5 worm cellular contexts compared by ENCODE assay signal in genomic region chrV:13003378-13003777, ce11.
TF ChIP-seq lines count a peak whose summit lies in the region.

No protein-coding gene starts in this region.

TF ChIP-seq in whole organism, L1 larva, 84 proteins besides CTCF, POLR2A, EP300 and RAD21 (continues in another document):
- TF ChIP-seq hlh-4 (tag; optimal IDR thresholded peaks at IDR 0.05; lab: Kevin White, UChicago) (no peak), nhr-237 (tag; optimal IDR thresholded peaks at IDR 0.05; lab: Kevin White, UChicago) (no peak), nhr-20 (tag; optimal IDR thresholded peaks at IDR 0.05; lab: Kevin White, UChicago) (peak; percentile 74), ztf-4 (tag; optimal IDR thresholded peaks at IDR 0.05; lab: Kevin White, UChicago) (no peak), nhr-90 (tag; optimal IDR thresholded peaks at IDR 0.05; lab: Kevin White, UChicago; ENCODE audit: poor library complexity) (peak; percentile 55), swsn-7 (tag; optimal IDR thresholded peaks at IDR 0.05; lab: Kevin White, UChicago) (peak; percentile 58), ama-1 (optimal IDR thresholded peaks at IDR 0.05; lab: Kevin White, UChicago) (no peak), lin-35 (GFP tag; optimal IDR thresholded peaks at IDR 0.05; lab: Kevin White, UChicago) (peak; percentile 52 to 82), tbx-2 (tag; optimal IDR thresholded peaks at IDR 0.05; lab: Kevin White, UChicago) (peak; percentile 32), lin-13 (GFP tag; optimal IDR thresholded peaks at IDR 0.05; lab: Kevin White, UChicago) (peak; percentile 43), unc-130 (tag; optimal IDR thresholded peaks at IDR 0.05; lab: Kevin White, UChicago) (peak; percentile 59), aly-2 (tag; optimal IDR thresholded peaks at IDR 0.05; lab: Kevin White, UChicago) (peak; percentile 79), efl-3 (GFP tag; optimal IDR thresholded peaks at IDR 0.05; lab: Kevin White, UChicago) (no peak), lin-14 (GFP tag; optimal IDR thresholded peaks at IDR 0.05; lab: Kevin White, UChicago) (peak; percentile 69), grh-1 (GFP tag; IDR thresholded peaks at IDR 0.05; lab: Robert Waterston, UW) (no peak), nhr-12 (tag; optimal IDR thresholded peaks at IDR 0.05; lab: Kevin White, UChicago) (no peak), snu-23 (GFP tag; optimal IDR thresholded peaks at IDR 0.05; lab: Kevin White, UChicago) (peak; percentile 85), nhr-19 (GFP tag; conservative IDR thresholded peaks at IDR 0.05; lab: Robert Waterston, UW) (peak; percentile 76), pqm-1 (tag; optimal IDR thresholded peaks at IDR 0.05; lab: Kevin White, UChicago) (no peak)

TF ChIP-seq in whole organism, L3 larva, 47 proteins besides CTCF, POLR2A, EP300 and RAD21 (continues in another document):
- TF ChIP-seq lin-15B (tag; optimal IDR thresholded peaks at IDR 0.05; lab: Kevin White, UChicago) (peak; percentile 26), fkh-2 (tag; optimal IDR thresholded peaks at IDR 0.05; lab: Kevin White, UChicago) (no peak), mml-1 (tag; optimal IDR thresholded peaks at IDR 0.05; lab: Kevin White, UChicago) (no peak), ZK546.5 (tag; optimal IDR thresholded peaks at IDR 0.05; lab: Kevin White, UChicago) (no peak), ceh-16 (tag; optimal IDR thresholded peaks at IDR 0.05; lab: Kevin White, UChicago) (no peak), elt-3 (tag; optimal IDR thresholded peaks at IDR 0.05; lab: Kevin White, UChicago) (no peak), ceh-9 (tag; optimal IDR thresholded peaks at IDR 0.05; lab: Kevin White, UChicago) (no peak), fos-1 (tag; optimal IDR thresholded peaks at IDR 0.05; lab: Kevin White, UChicago) (no peak), egl-27 (tag; optimal IDR thresholded peaks at IDR 0.05; lab: Kevin White, UChicago) (no peak), unc-39 (tag; optimal IDR thresholded peaks at IDR 0.05; lab: Kevin White, UChicago) (no peak), jun-1 (tag; optimal IDR thresholded peaks at IDR 0.05; lab: Kevin White, UChicago) (peak; percentile 34), aly-2 (tag; optimal IDR thresholded peaks at IDR 0.05; lab: Kevin White, UChicago) (no peak), nhr-67 (tag; optimal IDR thresholded peaks at IDR 0.05; lab: Kevin White, UChicago) (no peak), elt-2 (tag; optimal IDR thresholded peaks at IDR 0.05; lab: Kevin White, UChicago) (peak; percentile 61), nhr-11 (tag; optimal IDR thresholded peaks at IDR 0.05; lab: Kevin White, UChicago) (no peak), tbx-2 (tag; optimal IDR thresholded peaks at IDR 0.05; lab: Kevin White, UChicago) (peak; percentile 43), skn-1 (tag; optimal IDR thresholded peaks at IDR 0.05; lab: Kevin White, UChicago) (peak; percentile 11), nfya-1 (tag; optimal IDR thresholded peaks at IDR 0.05; lab: Kevin White, UChicago; ENCODE audit: insufficient read depth) (no peak), R02D3.7 (tag; optimal IDR thresholded peaks at IDR 0.05; lab: Kevin White, UChicago) (no peak), hmg-11 (tag; optimal IDR thresholded peaks at IDR 0.05; lab: Kevin White, UChicago) (peak; percentile 88)

TF ChIP-seq in whole organism, early embryonic, 17 proteins besides CTCF, POLR2A, EP300 and RAD21:
- TF ChIP-seq pes-1 (GFP tag; IDR thresholded peaks at IDR 0.05; lab: Robert Waterston, UW), result peak; percentile 92
- TF ChIP-seq hmg-4 (GFP tag; optimal IDR thresholded peaks at IDR 0.05; lab: Kevin White, UChicago), result peak; percentile 88
- TF ChIP-seq F13C5.2 (tag; optimal IDR thresholded peaks at IDR 0.05; lab: Kevin White, UChicago), result peak; percentile 70
- peak; percentile 86 for TF ChIP-seq B0310.2 (tag; optimal IDR thresholded peaks at IDR 0.05; lab: Kevin White, UChicago)
- TF ChIP-seq ama-1 (optimal IDR thresholded peaks at IDR 0.05; lab: Kevin White, UChicago), result no peak
- TF ChIP-seq hnd-1 (tag; optimal IDR thresholded peaks at IDR 0.05; lab: Kevin White, UChicago), result peak; percentile 82
- peak; percentile 83 for TF ChIP-seq tbx-37 (GFP tag; conservative IDR thresholded peaks at IDR 0.05; lab: Robert Waterston, UW)
- TF ChIP-seq flt-1 (GFP tag; IDR thresholded peaks at IDR 0.05; lab: Robert Waterston, UW), result peak; percentile 89
- TF ChIP-seq sea-1 (GFP tag; conservative IDR thresholded peaks at IDR 0.05; lab: Robert Waterston, UW), result peak; percentile 89
- TF ChIP-seq aly-1 (tag; optimal IDR thresholded peaks at IDR 0.05; lab: Kevin White, UChicago), result peak; percentile 88
- peak; percentile 88 for TF ChIP-seq tbx-11 (GFP tag; IDR thresholded peaks at IDR 0.05; lab: Robert Waterston, UW)
- TF ChIP-seq ets-7 (tag; optimal IDR thresholded peaks at IDR 0.05; lab: Kevin White, UChicago), result peak; percentile 86
- peak; percentile 91 for TF ChIP-seq scrt-1 (GFP tag; IDR thresholded peaks at IDR 0.05; lab: Robert Waterston, UW)
- peak; percentile 8 for TF ChIP-seq tra-4 (tag; optimal IDR thresholded peaks at IDR 0.05; lab: Kevin White, UChicago)
- peak; percentile 76 for TF ChIP-seq ceh-13 (GFP tag; optimal IDR thresholded peaks at IDR 0.05; lab: Kevin White, UChicago)
- peak; percentile 84 for TF ChIP-seq ceh-36 (tag; optimal IDR thresholded peaks at IDR 0.05; lab: Kevin White, UChicago)
- peak; percentile 68 for TF ChIP-seq hmbx-1 (tag; optimal IDR thresholded peaks at IDR 0.05; lab: Kevin White, UChicago)

TF ChIP-seq in whole organism, midembryonic, 9 proteins besides CTCF, POLR2A, EP300 and RAD21:
- TF ChIP-seq ztf-23 (GFP tag; IDR thresholded peaks at IDR 0.05; lab: Robert Waterston, UW) (peak; percentile 94), cog-1 (tag; optimal IDR thresholded peaks at IDR 0.05; lab: Kevin White, UChicago) (peak; percentile 52), ztf-29 (GFP tag; IDR thresholded peaks at IDR 0.05; lab: Robert Waterston, UW) (peak; percentile 79), T22C8.4 (GFP tag; IDR thresholded peaks at IDR 0.05; lab: Robert Waterston, UW) (peak; percentile 80), tab-1 (GFP tag; IDR thresholded peaks at IDR 0.05; lab: Robert Waterston, UW) (peak; percentile 93), klf-2 (GFP tag; conservative IDR thresholded peaks at IDR 0.05; lab: Robert Waterston, UW) (peak; percentile 87), ref-1 (GFP tag; conservative IDR thresholded peaks at IDR 0.05; lab: Robert Waterston, UW) (peak; percentile 79; the same call in 1 of the 2 replicates), flt-1 (GFP tag; IDR thresholded peaks at IDR 0.05; lab: Robert Waterston, UW) (peak; percentile 94), med-1 (GFP tag; optimal IDR thresholded peaks at IDR 0.05; lab: Kevin White, UChicago; ENCODE audit: insufficient read depth) (peak; percentile 30)

TF ChIP-seq in whole organism, young adult, 124 proteins besides CTCF, POLR2A, EP300 and RAD21 (continues in another document):
- peak; percentile 59 for TF ChIP-seq mcd-1 (GFP tag; IDR thresholded peaks at IDR 0.05; lab: Robert Waterston, UW)
- peak; percentile 76 for TF ChIP-seq F23B12.7 (tag; optimal IDR thresholded peaks at IDR 0.05; lab: Kevin White, UChicago; ENCODE audit: insufficient read depth)
- TF ChIP-seq zfh-2 (GFP tag; conservative IDR thresholded peaks at IDR 0.05; lab: Robert Waterston, UW), result 0 out of 2 replicates have a peak, but pooled peaks have one; percentile 36
- peak; percentile 29; the same call in 1 of the 2 replicates for TF ChIP-seq Y53G8AR.9 (GFP tag; conservative IDR thresholded peaks at IDR 0.05; lab: Robert Waterston, UW)
- TF ChIP-seq F10E7.11 (tag; optimal IDR thresholded peaks at IDR 0.05; lab: Kevin White, UChicago), result no peak
- no peak for TF ChIP-seq unc-62 (GFP tag; optimal IDR thresholded peaks at IDR 0.05; lab: Kevin White, UChicago)
- TF ChIP-seq Y79H2A.3 (GFP tag; conservative IDR thresholded peaks at IDR 0.05; lab: Robert Waterston, UW), result no peak
- peak; percentile 67 for TF ChIP-seq F49E8.2 (tag; optimal IDR thresholded peaks at IDR 0.05; lab: Kevin White, UChicago; ENCODE audit: insufficient read depth)
- no peak for TF ChIP-seq F37B4.10 (GFP tag; IDR thresholded peaks at IDR 0.05; lab: Robert Waterston, UW)
- TF ChIP-seq ceh-91 (GFP tag; IDR thresholded peaks at IDR 0.05; lab: Robert Waterston, UW), result no peak
- TF ChIP-seq let-607 (tag; optimal IDR thresholded peaks at IDR 0.05; lab: Kevin White, UChicago), result peak; percentile 10 to 55
- TF ChIP-seq akir-1 (GFP tag; optimal IDR thresholded peaks at IDR 0.05; lab: Kevin White, UChicago), result no peak
- TF ChIP-seq efl-1 (GFP tag; optimal IDR thresholded peaks at IDR 0.05; lab: Kevin White, UChicago), result no peak
- TF ChIP-seq attf-3 (GFP tag; conservative IDR thresholded peaks at IDR 0.05; lab: Robert Waterston, UW), result peak; percentile 58
- peak; percentile 63 for TF ChIP-seq lin-54 (GFP tag; optimal IDR thresholded peaks at IDR 0.05; lab: Kevin White, UChicago)
- TF ChIP-seq pbrm-1 (GFP tag; IDR thresholded peaks at IDR 0.05; lab: Robert Waterston, UW), result peak; percentile 67
- TF ChIP-seq F57A8.1 (GFP tag; optimal IDR thresholded peaks at IDR 0.05; lab: Kevin White, UChicago), result peak; percentile 38
- TF ChIP-seq snpc-1.3 (tag; optimal IDR thresholded peaks at IDR 0.05; lab: Kevin White, UChicago; ENCODE audit: insufficient read depth), result peak; percentile 85
- peak; percentile 27 for TF ChIP-seq unc-130 (GFP tag; optimal IDR thresholded peaks at IDR 0.05; lab: Kevin White, UChicago)
- no peak for TF ChIP-seq hsf-1 (GFP tag; IDR thresholded peaks at IDR 0.05; lab: Robert Waterston, UW)
- peak; percentile 58; the same call in 1 of the 2 replicates for TF ChIP-seq ekl-4 (GFP tag; IDR thresholded peaks at IDR 0.05; lab: Robert Waterston, UW)
- peak; percentile 78 for TF ChIP-seq hmg-1.2 (GFP tag; IDR thresholded peaks at IDR 0.05; lab: Robert Waterston, UW)
- peak; percentile 51 for TF ChIP-seq ztf-26 (tag; optimal IDR thresholded peaks at IDR 0.05; lab: Kevin White, UChicago)
- no peak for TF ChIP-seq hlh-26 (GFP tag; conservative IDR thresholded peaks at IDR 0.05; lab: Robert Waterston, UW)
- no peak for TF ChIP-seq lsy-27 (tag; optimal IDR thresholded peaks at IDR 0.05; lab: Kevin White, UChicago; ENCODE audit: borderline replicate concordance, insufficient read depth)
- peak; percentile 71 for TF ChIP-seq fkh-3 (tag; optimal IDR thresholded peaks at IDR 0.05; lab: Kevin White, UChicago)
- TF ChIP-seq let-526 (GFP tag; IDR thresholded peaks at IDR 0.05; lab: Robert Waterston, UW), result 0 out of 2 replicates have a peak, but pooled peaks have one; percentile 44
- TF ChIP-seq cebp-1 (GFP tag; IDR thresholded peaks at IDR 0.05; lab: Robert Waterston, UW), result no peak
- peak; percentile 67 for TF ChIP-seq cebp-1 (tag; optimal IDR thresholded peaks at IDR 0.05; lab: Kevin White, UChicago)
- 0 out of 2 replicates have a peak, but pooled peaks have one; percentile 13 for TF ChIP-seq aptf-3 (GFP tag; IDR thresholded peaks at IDR 0.05; lab: Robert Waterston, UW)
- no peak for TF ChIP-seq nhr-27 (tag; optimal IDR thresholded peaks at IDR 0.05; lab: Kevin White, UChicago)
- 0 out of 2 replicates have a peak, but pooled peaks have one; percentile 28 for TF ChIP-seq ztf-6 (GFP tag; IDR thresholded peaks at IDR 0.05; lab: Robert Waterston, UW)
- peak; percentile 39; the same call in 1 of the 2 replicates for TF ChIP-seq Y56A3A.18 (GFP tag; IDR thresholded peaks at IDR 0.05; lab: Robert Waterston, UW)

Comparison
In these comparisons a context has a peak if more than half of its experiments do, and no peak if none do; other contexts are left out.
1. Of the 8 proteins assayed by ChIP-seq in both whole organism, young adult and whole organism, L1 larva: peak only in whole organism, young adult: ama-1; only in whole organism, L1 larva: dpl-1 and efl-1; in both: nhr-90, snpc-4 and unc-130; in neither: 1; mixed calls (peak in some experiments, not most) for 1.